Worm (Caenorhabditis elegans) whole organism, L2 larva: Measurements from ENCODE around the gene Y38A10A.7.

Experiments used
- aly-2 ChIP-seq: fragments of 150-350 bp; optimal IDR thresholded peaks from 2 replicates; lab custom pipeline; 2014; ENCODE audit warnings: missing biosample characterization, missing genetic modification characterization
- ama-1 ChIP-seq: fragments of 150-350 bp; optimal IDR thresholded peaks from 2 replicates; lab custom pipeline; 2018; ENCODE audit warnings: inconsistent platforms
- ceh-16 ChIP-seq: fragments of 150-350 bp; optimal IDR thresholded peaks from 2 replicates; lab custom pipeline; 2014; ENCODE audit warnings: missing biosample characterization, missing genetic modification characterization
- ceh-82 ChIP-seq: fragments of 150-350 bp; optimal IDR thresholded peaks from 2 replicates; lab custom pipeline; 2014; ENCODE audit warnings: missing biosample characterization, missing genetic modification characterization
- egl-27 ChIP-seq: sonication (generic microtip); optimal IDR thresholded peaks from 3 replicates; lab custom pipeline; 2017; ENCODE audit warnings: missing biosample characterization, missing genetic modification reagents, missing genetic modification characterization
- elt-3 ChIP-seq: sonication (generic microtip); optimal IDR thresholded peaks from 2 replicates; lab custom pipeline; 2017; ENCODE audit warnings: missing biosample characterization, missing genetic modification characterization
- nhr-11 ChIP-seq: fragments of 150-350 bp; optimal IDR thresholded peaks from 2 replicates; lab custom pipeline; 2014; ENCODE audit warnings: missing biosample characterization, missing genetic modification characterization
- nhr-12 ChIP-seq: fragments of 150-350 bp; optimal IDR thresholded peaks from 2 replicates; lab custom pipeline; 2014; ENCODE audit warnings: missing biosample characterization, missing genetic modification characterization
- nhr-23 ChIP-seq: fragments of 150-350 bp; optimal IDR thresholded peaks from 2 replicates; lab custom pipeline; 2014; ENCODE audit warnings: missing biosample characterization, missing genetic modification reagents, missing genetic modification characterization
- nhr-6 ChIP-seq: fragments of 150-350 bp; optimal IDR thresholded peaks from 2 replicates; lab custom pipeline; 2014; ENCODE audit warnings: missing biosample characterization, missing genetic modification characterization
- snpc-4 ChIP-seq: fragments of 150-350 bp; optimal IDR thresholded peaks from 2 replicates; lab custom pipeline; 2014; ENCODE audit warnings: missing biosample characterization, missing genetic modification characterization
- unc-39 ChIP-seq: fragments of 150-350 bp; optimal IDR thresholded peaks from 2 replicates; lab custom pipeline; 2014; ENCODE audit warnings: missing biosample characterization, missing genetic modification characterization

DNA sequence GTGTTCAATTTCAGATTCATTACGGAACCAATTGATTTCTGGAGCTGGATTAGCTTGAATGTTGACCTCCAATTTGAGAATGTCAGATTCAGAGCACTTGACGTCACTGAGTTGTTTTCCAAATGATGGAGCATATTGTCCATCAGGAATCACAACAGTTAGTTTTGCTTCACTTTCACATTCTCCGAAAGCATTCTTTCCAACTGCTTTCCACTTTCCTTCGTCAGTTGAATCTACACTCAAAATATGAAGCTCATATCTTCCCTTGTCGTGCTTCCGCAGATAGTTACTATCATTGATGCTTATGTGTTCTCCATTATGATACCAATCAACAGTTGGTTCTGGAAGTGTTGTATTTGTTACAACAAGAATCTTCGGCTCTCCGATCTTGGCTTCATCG lies 32.4 kb downstream of the Y38A10A.7 start:
- TF ChIP-seq ceh-16 (no peak), nhr-6 (tag; lab: Kevin White, UChicago) (no peak), nhr-23 (tag; lab: Kevin White, UChicago) (no peak), nhr-11 (no peak), ama-1 (no peak), elt-3 (tag; lab: Kevin White, UChicago) (no peak), aly-2 (no peak), egl-27 (no peak), unc-39 (no peak), snpc-4 (no peak), nhr-12 (no peak), ceh-82 (tag; lab: Kevin White, UChicago) (no peak)
